Worm (Caenorhabditis elegans) whole organism, L2 larva: ENCODE results near the gene mrps-35.

Experiments
- C34F6.9 ChIP-seq: fragments of 150-350 bp; optimal IDR thresholded peaks from 2 replicates; lab custom pipeline; 2014; ENCODE audit warnings: missing biosample characterization, missing genetic modification characterization
- F13H6.1 ChIP-seq: sonication (generic microtip); optimal IDR thresholded peaks from 2 replicates; lab custom pipeline; 2016; ENCODE audit warnings: missing genetic modification characterization, missing compliant biosample characterization
- R02D3.7 ChIP-seq: fragments of 150-350 bp; optimal IDR thresholded peaks from 2 replicates; lab custom pipeline; 2014; ENCODE audit warnings: missing biosample characterization, missing genetic modification characterization
- Y55F3AM.14 ChIP-seq: fragments of 200-800 bp; sonication (Bioruptor generic); optimal IDR thresholded peaks from 2 replicates; lab custom pipeline; 2018; ENCODE audit warnings: mild to moderate bottlenecking, missing genetic modification characterization, missing compliant biosample characterization
- ZK546.5 ChIP-seq: sonication (generic microtip); optimal IDR thresholded peaks from 2 replicates; lab custom pipeline; 2017; ENCODE audit warnings: missing biosample characterization, missing genetic modification characterization
- alr-1 ChIP-seq: fragments of 150-350 bp; optimal IDR thresholded peaks from 2 replicates; lab custom pipeline; 2014; ENCODE audit warnings: missing biosample characterization, missing genetic modification characterization
- aly-2 ChIP-seq: fragments of 150-350 bp; optimal IDR thresholded peaks from 2 replicates; lab custom pipeline; 2014; ENCODE audit warnings: missing biosample characterization, missing genetic modification characterization
- ama-1 ChIP-seq: fragments of 150-350 bp; optimal IDR thresholded peaks from 2 replicates; lab custom pipeline; 2018; ENCODE audit warnings: inconsistent platforms
- blmp-1 ChIP-seq: sonication (generic microtip); optimal IDR thresholded peaks from 2 replicates; lab custom pipeline; 2017; ENCODE audit warnings: missing genetic modification characterization, mild to moderate bottlenecking, missing compliant biosample characterization, antibody characterized with exemption, moderate library complexity; ENCODE audit not compliant: insufficient read depth
- ceh-16 ChIP-seq: fragments of 150-350 bp; optimal IDR thresholded peaks from 2 replicates; lab custom pipeline; 2014; ENCODE audit warnings: missing biosample characterization, missing genetic modification characterization
- ceh-82 ChIP-seq: fragments of 150-350 bp; optimal IDR thresholded peaks from 2 replicates; lab custom pipeline; 2014; ENCODE audit warnings: missing biosample characterization, missing genetic modification characterization
- crh-2 ChIP-seq: sonication (generic microtip); optimal IDR thresholded peaks from 2 replicates; lab custom pipeline; 2017; ENCODE audit warnings: missing biosample characterization, missing genetic modification characterization
- dmd-4 ChIP-seq: sonication (generic microtip); optimal IDR thresholded peaks from 2 replicates; lab custom pipeline; 2017; ENCODE audit warnings: missing biosample characterization, missing genetic modification characterization
- egl-27 ChIP-seq: sonication (generic microtip); optimal IDR thresholded peaks from 3 replicates; lab custom pipeline; 2017; ENCODE audit warnings: missing biosample characterization, missing genetic modification reagents, missing genetic modification characterization
- elt-1 ChIP-seq: fragments of 150-350 bp; optimal IDR thresholded peaks from 2 replicates; lab custom pipeline; 2014; ENCODE audit warnings: missing biosample characterization, missing genetic modification characterization
- elt-3 ChIP-seq: sonication (generic microtip); optimal IDR thresholded peaks from 2 replicates; lab custom pipeline; 2017; ENCODE audit warnings: missing biosample characterization, missing genetic modification characterization
- fos-1 ChIP-seq: fragments of 150-350 bp; optimal IDR thresholded peaks from 2 replicates; lab custom pipeline; 2014; ENCODE audit warnings: missing biosample characterization, missing genetic modification characterization
- gmeb-1 ChIP-seq: fragments of 150-350 bp; optimal IDR thresholded peaks from 2 replicates; lab custom pipeline; 2014; ENCODE audit warnings: missing biosample characterization, missing genetic modification characterization
- lin-11 ChIP-seq: fragments of 150-350 bp; sonication (generic microtip); optimal IDR thresholded peaks from 2 replicates; lab custom pipeline; 2014; ENCODE audit warnings: missing biosample characterization, missing genetic modification characterization, inconsistent platforms, mixed read lengths
- lin-13 ChIP-seq: fragments of 150-350 bp; optimal IDR thresholded peaks from 2 replicates; lab custom pipeline; 2014; ENCODE audit warnings: missing biosample characterization, missing genetic modification reagents, missing genetic modification characterization
- lin-39 ChIP-seq: fragments of 150-350 bp; optimal IDR thresholded peaks from 2 replicates; lab custom pipeline; 2014; ENCODE audit warnings: missing biosample characterization, missing genetic modification reagents, missing genetic modification characterization
- lsy-2 ChIP-seq, 2 experiments: fragments of 150-350 bp in 1 of 2; sonication (generic microtip) in 1 of 2; optimal IDR thresholded peaks; 2 replicates each; lab custom pipeline; 2014 to 2017; ENCODE audit warnings: missing biosample characterization in 2 of 2, missing genetic modification characterization in 2 of 2
- mab-5 ChIP-seq: fragments of 150-350 bp; optimal IDR thresholded peaks from 2 replicates; lab custom pipeline; 2014; ENCODE audit warnings: missing biosample characterization, missing genetic modification characterization
- mbf-1 ChIP-seq: sonication (generic microtip); optimal IDR thresholded peaks from 2 replicates; lab custom pipeline; 2017; ENCODE audit warnings: missing biosample characterization, missing genetic modification characterization
- mdl-1 ChIP-seq, 2 experiments: fragments of 150-350 bp in 1 of 2; sonication (generic microtip) in 1 of 2; optimal IDR thresholded peaks; 2 replicates each; lab custom pipeline; 2017; ENCODE audit warnings: missing biosample characterization in 2 of 2, missing genetic modification characterization in 2 of 2
- nhr-10 ChIP-seq: sonication (generic microtip); optimal IDR thresholded peaks from 2 replicates; lab custom pipeline; 2017; ENCODE audit warnings: missing biosample characterization, missing genetic modification characterization
- nhr-11 ChIP-seq: fragments of 150-350 bp; optimal IDR thresholded peaks from 2 replicates; lab custom pipeline; 2014; ENCODE audit warnings: missing biosample characterization, missing genetic modification characterization
- nhr-12 ChIP-seq: fragments of 150-350 bp; optimal IDR thresholded peaks from 2 replicates; lab custom pipeline; 2014; ENCODE audit warnings: missing biosample characterization, missing genetic modification characterization
- nhr-129 ChIP-seq: fragments of 150-350 bp; optimal IDR thresholded peaks from 2 replicates; lab custom pipeline; 2014; ENCODE audit warnings: missing biosample characterization, missing genetic modification characterization
- nhr-21 ChIP-seq: fragments of 150-350 bp; optimal IDR thresholded peaks from 2 replicates; lab custom pipeline; 2014; ENCODE audit warnings: missing biosample characterization, missing genetic modification characterization
- nhr-23 ChIP-seq: fragments of 150-350 bp; optimal IDR thresholded peaks from 2 replicates; lab custom pipeline; 2014; ENCODE audit warnings: missing biosample characterization, missing genetic modification reagents, missing genetic modification characterization
- nhr-237 ChIP-seq: fragments of 150-350 bp; optimal IDR thresholded peaks from 2 replicates; lab custom pipeline; 2014; ENCODE audit warnings: missing biosample characterization, missing genetic modification characterization
- nhr-25 ChIP-seq: fragments of 150-350 bp; sonication (generic microtip); optimal IDR thresholded peaks from 3 replicates; lab custom pipeline; 2014; ENCODE audit warnings: missing biosample characterization, missing genetic modification characterization
- nhr-6 ChIP-seq: fragments of 150-350 bp; optimal IDR thresholded peaks from 2 replicates; lab custom pipeline; 2014; ENCODE audit warnings: missing biosample characterization, missing genetic modification characterization
- nhr-77 ChIP-seq: fragments of 150-350 bp; optimal IDR thresholded peaks from 2 replicates; lab custom pipeline; 2014; ENCODE audit warnings: missing biosample characterization, missing genetic modification characterization
- peb-1 ChIP-seq: fragments of 150-350 bp; optimal IDR thresholded peaks from 2 replicates; lab custom pipeline; 2014; ENCODE audit warnings: missing biosample characterization, missing genetic modification characterization
- sem-4 ChIP-seq: fragments of 150-350 bp; optimal IDR thresholded peaks from 2 replicates; lab custom pipeline; 2014; ENCODE audit warnings: missing biosample characterization, missing genetic modification reagents, missing genetic modification characterization
- skn-1 ChIP-seq: sonication (generic microtip); optimal IDR thresholded peaks from 2 replicates; lab custom pipeline; 2017; ENCODE audit warnings: missing biosample characterization, missing genetic modification characterization
- sma-3 ChIP-seq: sonication (generic microtip); optimal IDR thresholded peaks from 2 replicates; lab custom pipeline; 2016; ENCODE audit warnings: missing genetic modification reagents, missing genetic modification characterization, missing compliant biosample characterization
- sma-9 ChIP-seq, 2 experiments: fragments of 150-350 bp in 1 of 2; sonication (generic microtip) in 1 of 2; optimal IDR thresholded peaks; 2 replicates each; lab custom pipeline; 2014 to 2016; ENCODE audit warnings: missing genetic modification characterization in 2 of 2, mild to moderate bottlenecking in 1 of 2, missing biosample characterization in 1 of 2, missing compliant biosample characterization in 1 of 2, missing genetic modification reagents in 1 of 2, moderate library complexity in 1 of 2
- snpc-4 ChIP-seq: fragments of 150-350 bp; optimal IDR thresholded peaks from 2 replicates; lab custom pipeline; 2014; ENCODE audit warnings: missing biosample characterization, missing genetic modification characterization
- unc-39 ChIP-seq: fragments of 150-350 bp; optimal IDR thresholded peaks from 2 replicates; lab custom pipeline; 2014; ENCODE audit warnings: missing biosample characterization, missing genetic modification characterization
- unc-55 ChIP-seq: fragments of 150-350 bp; sonication (generic microtip); optimal IDR thresholded peaks from 3 replicates; lab custom pipeline; 2014; ENCODE audit warnings: missing biosample characterization, missing genetic modification reagents, missing genetic modification characterization
- unc-62 ChIP-seq: fragments of 150-350 bp; optimal IDR thresholded peaks from 2 replicates; lab custom pipeline; 2014; ENCODE audit warnings: missing biosample characterization, missing genetic modification reagents, missing genetic modification characterization
- zag-1 ChIP-seq: fragments of 150-350 bp; optimal IDR thresholded peaks from 2 replicates; lab custom pipeline; 2014; ENCODE audit warnings: missing biosample characterization, missing genetic modification characterization
- ztf-1 ChIP-seq: fragments of 200-800 bp; sonication (Bioruptor generic); conservative IDR thresholded peaks from 2 replicates; pipeline ENCODE4 v1.3.6; 2022; ENCODE audit warnings: missing genetic modification characterization, missing compliant biosample characterization
- ztf-11 ChIP-seq: sonication (generic microtip); optimal IDR thresholded peaks from 2 replicates; lab custom pipeline; 2017; ENCODE audit warnings: missing biosample characterization, missing genetic modification characterization
- ztf-4 ChIP-seq: fragments of 150-350 bp; optimal IDR thresholded peaks from 2 replicates; lab custom pipeline; 2014; ENCODE audit warnings: missing biosample characterization, missing genetic modification characterization

The mrps-35 gene

ce11 chrV:18986103-18986502 lies 5.0 kb downstream of the mrps-35 start:
- TF ChIP-seq egl-27 (tag; lab: Kevin White, UChicago), result no peak

- peak; percentile 62 for TF ChIP-seq F13H6.1 (tag; lab: Kevin White, UChicago)
- no peak for TF ChIP-seq ZK546.5 (tag; lab: Kevin White, UChicago)
- TF ChIP-seq elt-3 (tag; lab: Kevin White, UChicago), result no peak
- TF ChIP-seq lin-11 (tag; lab: Kevin White, UChicago), result peak; percentile 24
- TF ChIP-seq nhr-25 (tag; lab: Kevin White, UChicago), result peak; percentile 57
- peak; percentile 82 for TF ChIP-seq lsy-2 (tag; optimal IDR thresholded peaks at IDR 0.05; lab: Kevin White, UChicago)
- TF ChIP-seq sem-4 (tag; lab: Kevin White, UChicago), result peak; percentile 7
- TF ChIP-seq aly-2 (tag; lab: Kevin White, UChicago), result no peak
- peak; percentile 33 for TF ChIP-seq snpc-4
- TF ChIP-seq skn-1 (tag; lab: Kevin White, UChicago), result no peak
- peak; percentile 12 for TF ChIP-seq ceh-82 (tag; lab: Kevin White, UChicago)
- no peak for TF ChIP-seq alr-1 (tag; lab: Kevin White, UChicago)
- no peak for TF ChIP-seq zag-1 (tag; lab: Kevin White, UChicago)
- no peak for TF ChIP-seq nhr-23 (tag; lab: Kevin White, UChicago)
- no peak for TF ChIP-seq dmd-4 (tag; lab: Kevin White, UChicago)
- TF ChIP-seq sma-9 (GFP tag; optimal IDR thresholded peaks at IDR 0.05; lab: Kevin White, UChicago), result peak; percentile 58
- no peak for TF ChIP-seq sma-9 (tag; optimal IDR thresholded peaks at IDR 0.05; lab: Kevin White, UChicago)
- TF ChIP-seq nhr-11, result no peak
- TF ChIP-seq nhr-129 (tag; lab: Kevin White, UChicago), result peak; percentile 27
- no peak for TF ChIP-seq mdl-1 (tag; optimal IDR thresholded peaks at IDR 0.05; lab: Kevin White, UChicago)
- TF ChIP-seq ztf-4 (tag; lab: Kevin White, UChicago), result no peak
- peak; percentile 66 for TF ChIP-seq crh-2 (tag; lab: Kevin White, UChicago)
- no peak for TF ChIP-seq egl-27 (tag; lab: Kevin White, UChicago)
- TF ChIP-seq ztf-1 (GFP tag; lab: Robert Waterston, UW), result no peak
- peak; percentile 82 for TF ChIP-seq lin-13 (GFP tag; lab: Kevin White, UChicago)
- peak; percentile 83 for TF ChIP-seq gmeb-1 (tag; lab: Kevin White, UChicago)
- no peak for TF ChIP-seq ceh-16
- peak; percentile 45 for TF ChIP-seq mab-5 (tag; lab: Kevin White, UChicago)
- TF ChIP-seq unc-39 (tag; lab: Kevin White, UChicago), result no peak
- TF ChIP-seq Y55F3AM.14, result no peak
- no peak for TF ChIP-seq ztf-11 (tag; lab: Kevin White, UChicago)
- TF ChIP-seq C34F6.9 (tag; lab: Kevin White, UChicago), result peak; percentile 73
- no peak for TF ChIP-seq lin-39 (tag; lab: Kevin White, UChicago)
- TF ChIP-seq nhr-237 (tag; lab: Kevin White, UChicago), result no peak
- TF ChIP-seq R02D3.7 (tag; lab: Kevin White, UChicago), result peak; percentile 35
- no peak for TF ChIP-seq nhr-77 (tag; lab: Kevin White, UChicago)
- no peak for TF ChIP-seq mbf-1 (tag; lab: Kevin White, UChicago)
- peak; percentile 32 for TF ChIP-seq sma-3 (GFP tag; lab: Kevin White, UChicago)
- TF ChIP-seq blmp-1 (tag; lab: Kevin White, UChicago), result peak; percentile 45
- no peak for TF ChIP-seq ama-1 (lab: Kevin White, UChicago)
- TF ChIP-seq peb-1 (tag; lab: Kevin White, UChicago), result no peak
- TF ChIP-seq nhr-6 (tag; lab: Kevin White, UChicago), result no peak
- TF ChIP-seq nhr-10 (tag; lab: Kevin White, UChicago), result peak; percentile 6
- peak; percentile 27 for TF ChIP-seq fos-1
- peak; percentile 25 for TF ChIP-seq nhr-21
- no peak for TF ChIP-seq unc-62 (GFP tag; lab: Kevin White, UChicago)
- TF ChIP-seq nhr-12, result no peak
- TF ChIP-seq elt-1 (tag; lab: Kevin White, UChicago), result no peak
- TF ChIP-seq unc-55 (GFP tag; lab: Kevin White, UChicago), result peak; percentile 72
Measured at ce11 chrV:18990238-18990901, 9.3 kb downstream of the mrps-35 start, which contains the start of the genes reps-1 and Y39B6A.37. Gene reps-1 (minus strand): TSS chrV:18990500. Gene Y39B6A.37 (plus strand): TSS chrV:18990851.
